Worm (Caenorhabditis elegans): ENCODE results near the gene C28D4.18.

Gene C28D4.18

ce11 chrIV:9699062-9699461 lies 26.0 kb upstream of the C28D4.18 start:
- TF ChIP-seq him-1 (tag; optimal IDR thresholded peaks at IDR 0.05) (no peak), dao-5 (tag; optimal IDR thresholded peaks at IDR 0.05) (no peak), W03F9.2 (tag; optimal IDR thresholded peaks at IDR 0.05) (no peak)

ce11 chrIV:9706704-9707197 lies 18.3 kb upstream of the C28D4.18 start, which contains the start of the genes dcaf-1 and dph-3:
TSS of gene dcaf-1 (minus strand) at chrIV:9706723.
TSS of gene dph-3 (plus strand) at chrIV:9707147.
- TF ChIP-seq W03F9.2 (tag; optimal IDR thresholded peaks at IDR 0.05): peak; percentile 60
- no peak for TF ChIP-seq him-1 (tag; optimal IDR thresholded peaks at IDR 0.05)
- no peak for TF ChIP-seq dao-5 (tag; optimal IDR thresholded peaks at IDR 0.05)

- TF ChIP-seq W03F9.2 (tag; optimal IDR thresholded peaks at IDR 0.05) (no peak), dao-5 (tag; optimal IDR thresholded peaks at IDR 0.05) (no peak), him-1 (tag; optimal IDR thresholded peaks at IDR 0.05) (no peak)
Measured at ce11 chrIV:9709205-9709604, 15.9 kb upstream of the C28D4.18 start, which contains the start of gene ant-1.3. TSS of gene ant-1.3 (minus strand) at chrIV:9709305.

- no peak for TF ChIP-seq W03F9.2 (tag; optimal IDR thresholded peaks at IDR 0.05)
- no peak for TF ChIP-seq him-1 (tag; optimal IDR thresholded peaks at IDR 0.05)
- no peak for TF ChIP-seq dao-5 (tag; optimal IDR thresholded peaks at IDR 0.05)
Measured at ce11 chrIV:9709887-9710286, 15.2 kb upstream of the C28D4.18 start, which contains the start of gene nhr-38. TSS of gene nhr-38 (plus strand) at chrIV:9710187.

ce11 chrIV:9712782-9713181 lies 12.3 kb upstream of the C28D4.18 start, which contains the start of gene K01H12.4:
TSS of gene K01H12.4 (plus strand) at chrIV:9713082.
- TF ChIP-seq him-1 (tag; optimal IDR thresholded peaks at IDR 0.05): no peak
- TF ChIP-seq dao-5 (tag; optimal IDR thresholded peaks at IDR 0.05): no peak
- no peak for TF ChIP-seq W03F9.2 (tag; optimal IDR thresholded peaks at IDR 0.05)

- TF ChIP-seq him-1 (tag; optimal IDR thresholded peaks at IDR 0.05) (no peak), W03F9.2 (tag; optimal IDR thresholded peaks at IDR 0.05) (no peak), dao-5 (tag; optimal IDR thresholded peaks at IDR 0.05) (no peak)
Measured at ce11 chrIV:9714264-9714663, 10.8 kb upstream of the C28D4.18 start.

- TF ChIP-seq him-1 (tag; optimal IDR thresholded peaks at IDR 0.05) (no peak), W03F9.2 (tag; optimal IDR thresholded peaks at IDR 0.05) (no peak), dao-5 (tag; optimal IDR thresholded peaks at IDR 0.05) (no peak)
Measured at ce11 chrIV:9716490-9716889, 8.6 kb upstream of the C28D4.18 start.

ce11 chrIV:9717844-9718243 lies 7.2 kb upstream of the C28D4.18 start:
- no peak for TF ChIP-seq W03F9.2 (tag; optimal IDR thresholded peaks at IDR 0.05)
- TF ChIP-seq dao-5 (tag; optimal IDR thresholded peaks at IDR 0.05): no peak
- no peak for TF ChIP-seq him-1 (tag; optimal IDR thresholded peaks at IDR 0.05)

ce11 chrIV:9718396-9718795 lies 6.7 kb upstream of the C28D4.18 start:
- TF ChIP-seq W03F9.2 (tag; optimal IDR thresholded peaks at IDR 0.05) (peak; percentile 25), dao-5 (tag; optimal IDR thresholded peaks at IDR 0.05) (no peak)

- TF ChIP-seq W03F9.2 (tag; optimal IDR thresholded peaks at IDR 0.05) (no peak), dao-5 (tag; optimal IDR thresholded peaks at IDR 0.05) (no peak), him-1 (tag; optimal IDR thresholded peaks at IDR 0.05) (no peak)
Measured at ce11 chrIV:9723185-9723584, 1.9 kb upstream of the C28D4.18 start.

ce11 chrIV:9725468-9725985 lies 447 bp downstream of the C28D4.18 start:
- no peak for TF ChIP-seq him-1 (tag; optimal IDR thresholded peaks at IDR 0.05)
- no peak for TF ChIP-seq dao-5 (tag; optimal IDR thresholded peaks at IDR 0.05)
- no peak for TF ChIP-seq W03F9.2 (tag; optimal IDR thresholded peaks at IDR 0.05)

- no peak for TF ChIP-seq W03F9.2 (tag; optimal IDR thresholded peaks at IDR 0.05)
- TF ChIP-seq him-1 (tag; optimal IDR thresholded peaks at IDR 0.05): no peak
- TF ChIP-seq dao-5 (tag; optimal IDR thresholded peaks at IDR 0.05): no peak
Measured at ce11 chrIV:9727217-9727616, 2.1 kb downstream of the C28D4.18 start.

ce11 chrIV:9728376-9728775 lies 3.3 kb downstream of the C28D4.18 start, which contains the start of gene nhr-100:
TSS of gene nhr-100 (plus strand) at chrIV:9728676.
- no peak for TF ChIP-seq him-1 (tag; optimal IDR thresholded peaks at IDR 0.05)
- no peak for TF ChIP-seq dao-5 (tag; optimal IDR thresholded peaks at IDR 0.05)

- TF ChIP-seq dao-5 (tag; optimal IDR thresholded peaks at IDR 0.05) (no peak), him-1 (tag; optimal IDR thresholded peaks at IDR 0.05) (no peak), W03F9.2 (tag; optimal IDR thresholded peaks at IDR 0.05) (peak; percentile 5)
Measured at ce11 chrIV:9733904-9734303, 8.8 kb downstream of the C28D4.18 start.

- TF ChIP-seq W03F9.2 (tag; optimal IDR thresholded peaks at IDR 0.05): no peak
- TF ChIP-seq him-1 (tag; optimal IDR thresholded peaks at IDR 0.05): no peak
- TF ChIP-seq dao-5 (tag; optimal IDR thresholded peaks at IDR 0.05): no peak
Measured at ce11 chrIV:9734861-9735260, 9.8 kb downstream of the C28D4.18 start.

All from whole organism, L4/young adult.